Worm (Caenorhabditis elegans) whole organism, L1 larva: Measurements from ENCODE around the gene F07C3.3.

Source experiments
- C16A3.4 ChIP-seq: fragments of 150-350 bp; optimal IDR thresholded peaks from 2 replicates; lab custom pipeline; 2014; ENCODE audit warnings: missing biosample characterization, missing genetic modification characterization
- C34B4.2 ChIP-seq: sonication (generic microtip); optimal IDR thresholded peaks from 2 replicates; lab custom pipeline; 2017; ENCODE audit warnings: mild to moderate bottlenecking, missing genetic modification characterization, missing compliant biosample characterization
- F16B12.6 ChIP-seq: fragments of 150-350 bp; optimal IDR thresholded peaks from 2 replicates; lab custom pipeline; 2014; ENCODE audit warnings: missing biosample characterization, missing genetic modification characterization
- Y116A8C.19 ChIP-seq: sonication (generic microtip); optimal IDR thresholded peaks from 2 replicates; lab custom pipeline; 2016; ENCODE audit warnings: missing compliant biosample characterization, missing genetic modification characterization, borderline replicate concordance
- aly-2 ChIP-seq: fragments of 150-350 bp; optimal IDR thresholded peaks from 2 replicates; lab custom pipeline; 2014; ENCODE audit warnings: missing biosample characterization, missing genetic modification characterization
- blmp-1 ChIP-seq: fragments of 150-350 bp; optimal IDR thresholded peaks from 2 replicates; lab custom pipeline; 2014; ENCODE audit warnings: missing biosample characterization, missing genetic modification characterization
- ceh-8 ChIP-seq: fragments of 200-800 bp; sonication (Bioruptor generic); optimal IDR thresholded peaks from 2 replicates; lab custom pipeline; 2018; ENCODE audit warnings: mild to moderate bottlenecking, missing genetic modification characterization, moderate library complexity, missing compliant biosample characterization
- ceh-82 ChIP-seq, 3 experiments: fragments of 150-350 bp in 1 of 3; sonication (generic microtip) in 2 of 3; optimal IDR thresholded peaks; 2 replicates each; lab custom pipeline; 2014 to 2017; ENCODE audit warnings: missing biosample characterization in 3 of 3, missing genetic modification characterization in 3 of 3
- dpl-1 ChIP-seq, 3 experiments: fragments of 150-350 bp in 2 of 3; sonication (generic microtip) in 1 of 3; optimal IDR thresholded peaks; 2 replicates each; lab custom pipeline; 2014 to 2017; ENCODE audit warnings: missing biosample characterization in 3 of 3, missing genetic modification characterization in 3 of 3, missing genetic modification reagents in 3 of 3
- dsc-1 ChIP-seq: sonication (generic microtip); optimal IDR thresholded peaks from 2 replicates; lab custom pipeline; 2016; ENCODE audit warnings: mild to moderate bottlenecking, missing genetic modification characterization, missing compliant biosample characterization
- egl-27 ChIP-seq, 2 experiments: fragments of 150-350 bp in 1 of 2; sonication (generic microtip); optimal IDR thresholded peaks; 3 replicates each; lab custom pipeline; 2017 to 2018; ENCODE audit warnings: missing biosample characterization in 2 of 2, missing genetic modification characterization in 2 of 2, missing genetic modification reagents in 2 of 2
- elt-2 ChIP-seq: sonication (generic microtip); optimal IDR thresholded peaks from 2 replicates; lab custom pipeline; 2016; ENCODE audit warnings: missing genetic modification characterization, mild to moderate bottlenecking, inconsistent platforms, missing compliant biosample characterization, missing genetic modification reagents
- fkh-10 ChIP-seq: sonication (generic microtip); optimal IDR thresholded peaks from 2 replicates; lab custom pipeline; 2017; ENCODE audit warnings: missing biosample characterization, missing genetic modification reagents, missing genetic modification characterization
- fkh-4 ChIP-seq: sonication (generic microtip); optimal IDR thresholded peaks from 2 replicates; lab custom pipeline; 2016; ENCODE audit warnings: missing compliant biosample characterization, missing genetic modification characterization, borderline replicate concordance
- fkh-8 ChIP-seq: sonication (generic microtip); optimal IDR thresholded peaks from 2 replicates; lab custom pipeline; 2016; ENCODE audit warnings: mild to moderate bottlenecking, missing genetic modification characterization, missing compliant biosample characterization
- fos-1 ChIP-seq: fragments of 150-350 bp; optimal IDR thresholded peaks from 2 replicates; lab custom pipeline; 2014; ENCODE audit warnings: missing biosample characterization, missing genetic modification characterization
- hlh-17 ChIP-seq: fragments of 200-800 bp; sonication (Bioruptor generic); optimal IDR thresholded peaks from 2 replicates; lab custom pipeline; 2018; ENCODE audit warnings: missing genetic modification characterization, mild to moderate bottlenecking, missing compliant biosample characterization, moderate library complexity, borderline replicate concordance
- irx-1 ChIP-seq: sonication (generic microtip); optimal IDR thresholded peaks from 2 replicates; lab custom pipeline; 2016; ENCODE audit warnings: missing genetic modification characterization, missing compliant biosample characterization
- lin-13 ChIP-seq: fragments of 150-350 bp; optimal IDR thresholded peaks from 2 replicates; lab custom pipeline; 2014; ENCODE audit warnings: missing biosample characterization, missing genetic modification reagents, missing genetic modification characterization
- lin-14 ChIP-seq: fragments of 200-800 bp; sonication (Bioruptor generic); optimal IDR thresholded peaks from 2 replicates; lab custom pipeline; 2018; ENCODE audit warnings: mild to moderate bottlenecking, missing genetic modification characterization, moderate library complexity, missing compliant biosample characterization
- lin-15B ChIP-seq: fragments of 150-350 bp; sonication (generic microtip); optimal IDR thresholded peaks from 3 replicates; lab custom pipeline; 2014; ENCODE audit warnings: missing biosample characterization, missing genetic modification characterization
- lin-35 ChIP-seq, 2 experiments: fragments of 150-350 bp; optimal IDR thresholded peaks; 2 replicates each; lab custom pipeline; 2014; ENCODE audit warnings: missing biosample characterization in 2 of 2, missing genetic modification characterization in 2 of 2, missing genetic modification reagents in 2 of 2
- lin-39 ChIP-seq: fragments of 150-350 bp; optimal IDR thresholded peaks from 2 replicates; lab custom pipeline; 2014; ENCODE audit warnings: missing biosample characterization, missing genetic modification reagents, missing genetic modification characterization
- mab-9 ChIP-seq: fragments of 200-800 bp; sonication (Bioruptor generic); IDR thresholded peaks from 2 replicates; pipeline ENCODE4 v1.3.6; 2022; ENCODE audit warnings: missing genetic modification reagents, missing genetic modification characterization, missing compliant biosample characterization
- mdl-1 ChIP-seq, 2 experiments: fragments of 150-350 bp; optimal IDR thresholded peaks; 2 replicates each; lab custom pipeline; 2014 to 2017; ENCODE audit warnings: missing biosample characterization in 2 of 2, missing genetic modification characterization in 2 of 2, inconsistent platforms in 1 of 2
- mef-2 ChIP-seq: fragments of 150-350 bp; optimal IDR thresholded peaks from 2 replicates; lab custom pipeline; 2014; ENCODE audit warnings: missing biosample characterization, missing genetic modification characterization
- nhr-11 ChIP-seq: fragments of 150-350 bp; optimal IDR thresholded peaks from 2 replicates; lab custom pipeline; 2014; ENCODE audit warnings: missing biosample characterization, missing genetic modification characterization
- nhr-19 ChIP-seq: fragments of 200-800 bp; sonication (Bioruptor generic); conservative IDR thresholded peaks from 2 replicates; pipeline ENCODE4 v1.3.6; 2022; ENCODE audit warnings: missing genetic modification characterization, missing compliant biosample characterization
- nhr-20 ChIP-seq: sonication (generic microtip); optimal IDR thresholded peaks from 2 replicates; lab custom pipeline; 2016; ENCODE audit warnings: mild to moderate bottlenecking, missing genetic modification characterization, missing compliant biosample characterization
- nhr-237 ChIP-seq: fragments of 150-350 bp; optimal IDR thresholded peaks from 2 replicates; lab custom pipeline; 2014; ENCODE audit warnings: missing biosample characterization, missing genetic modification characterization
- nhr-28 ChIP-seq: fragments of 150-350 bp; optimal IDR thresholded peaks from 2 replicates; lab custom pipeline; 2014; ENCODE audit warnings: missing biosample characterization, missing genetic modification characterization
- nhr-47 ChIP-seq: sonication (generic microtip); optimal IDR thresholded peaks from 2 replicates; lab custom pipeline; 2016; ENCODE audit warnings: mild to moderate bottlenecking, missing genetic modification characterization, moderate library complexity, missing compliant biosample characterization
- nhr-76 ChIP-seq: sonication (generic microtip); optimal IDR thresholded peaks from 2 replicates; lab custom pipeline; 2017; ENCODE audit warnings: missing biosample characterization, missing genetic modification characterization
- nhr-77 ChIP-seq: fragments of 150-350 bp; optimal IDR thresholded peaks from 2 replicates; lab custom pipeline; 2014; ENCODE audit warnings: missing biosample characterization, missing genetic modification characterization
- nhr-85 ChIP-seq: sonication (generic microtip); peaks from one replicate; lab custom pipeline; 2016; ENCODE audit warnings: missing genetic modification characterization, inconsistent platforms, missing compliant biosample characterization
- nhr-90 ChIP-seq: sonication (generic microtip); optimal IDR thresholded peaks from 2 replicates; lab custom pipeline; 2016; ENCODE audit warnings: mild to moderate bottlenecking, missing genetic modification characterization, missing compliant biosample characterization; ENCODE audit not compliant: poor library complexity
- pag-3 ChIP-seq: sonication (generic microtip); optimal IDR thresholded peaks from 2 replicates; lab custom pipeline; 2017; ENCODE audit warnings: missing genetic modification characterization, mild to moderate bottlenecking, missing compliant biosample characterization, antibody characterized with exemption, borderline replicate concordance; ENCODE audit not compliant: insufficient read depth
- pqm-1 ChIP-seq: sonication (generic microtip); optimal IDR thresholded peaks from 3 replicates; lab custom pipeline; 2017; ENCODE audit warnings: missing biosample characterization, missing genetic modification characterization
- rnt-1 ChIP-seq: sonication (generic microtip); optimal IDR thresholded peaks from 2 replicates; lab custom pipeline; 2016; ENCODE audit warnings: mild to moderate bottlenecking, missing genetic modification characterization, moderate library complexity, missing compliant biosample characterization
- skn-1 ChIP-seq: fragments of 150-350 bp; optimal IDR thresholded peaks from 2 replicates; lab custom pipeline; 2014; ENCODE audit warnings: missing biosample characterization, missing genetic modification characterization
- snpc-4 ChIP-seq: fragments of 150-350 bp; optimal IDR thresholded peaks from 2 replicates; lab custom pipeline; 2014; ENCODE audit warnings: missing biosample characterization, missing genetic modification characterization
- snu-23 ChIP-seq: sonication (generic microtip); optimal IDR thresholded peaks from 2 replicates; lab custom pipeline; 2016; ENCODE audit warnings: missing genetic modification characterization, missing compliant biosample characterization
- sox-4 ChIP-seq: sonication (generic microtip); optimal IDR thresholded peaks from 2 replicates; lab custom pipeline; 2016; ENCODE audit warnings: missing genetic modification characterization, missing compliant biosample characterization
- sptf-1 ChIP-seq: fragments of 150-350 bp; optimal IDR thresholded peaks from 2 replicates; lab custom pipeline; 2014; ENCODE audit warnings: missing biosample characterization, missing genetic modification characterization
- sup-37 ChIP-seq: fragments of 200-800 bp; sonication (Bioruptor generic); optimal IDR thresholded peaks from 2 replicates; lab custom pipeline; 2018; ENCODE audit warnings: mild to moderate bottlenecking, missing genetic modification characterization, missing compliant biosample characterization
- swsn-7 ChIP-seq: sonication (generic microtip); optimal IDR thresholded peaks from 2 replicates; lab custom pipeline; 2016; ENCODE audit warnings: missing genetic modification characterization, missing compliant biosample characterization
- tbx-2 ChIP-seq: sonication (generic microtip); optimal IDR thresholded peaks from 2 replicates; lab custom pipeline; 2016; ENCODE audit warnings: missing genetic modification characterization, missing compliant biosample characterization
- unc-130 ChIP-seq: fragments of 150-350 bp; optimal IDR thresholded peaks from 2 replicates; lab custom pipeline; 2017; ENCODE audit warnings: missing biosample characterization, missing genetic modification characterization, inconsistent platforms
- unc-62 ChIP-seq: fragments of 150-350 bp; optimal IDR thresholded peaks from 2 replicates; lab custom pipeline; 2014; ENCODE audit warnings: missing biosample characterization, missing genetic modification reagents, missing genetic modification characterization
- unc-86 ChIP-seq: sonication (generic microtip); optimal IDR thresholded peaks from 2 replicates; lab custom pipeline; 2016; ENCODE audit warnings: missing genetic modification characterization, missing compliant biosample characterization
- unc-98 ChIP-seq: fragments of 200-800 bp; sonication (Bioruptor generic); IDR thresholded peaks from 2 replicates; pipeline ENCODE4 v1.3.6; 2022; ENCODE audit warnings: missing genetic modification characterization, missing compliant biosample characterization
- xbp-1 ChIP-seq: sonication (generic microtip); optimal IDR thresholded peaks from 2 replicates; lab custom pipeline; 2016; ENCODE audit warnings: missing genetic modification characterization, missing compliant biosample characterization
- zag-1 ChIP-seq: fragments of 150-350 bp; optimal IDR thresholded peaks from 2 replicates; lab custom pipeline; 2014; ENCODE audit warnings: missing biosample characterization, missing genetic modification characterization

Gene F07C3.3

ce11 chrV:9273587-9273986 lies 41.4 kb upstream of the F07C3.3 start:
- no peak for TF ChIP-seq mef-2
- TF ChIP-seq nhr-11 (tag; lab: Kevin White, UChicago) = no peak
- no peak for TF ChIP-seq skn-1 (tag; lab: Kevin White, UChicago)
- TF ChIP-seq nhr-19 (GFP tag; lab: Robert Waterston, UW) = peak; percentile 67
- TF ChIP-seq lin-15B (tag; lab: Kevin White, UChicago) = no peak
- no peak for TF ChIP-seq mab-9 (GFP tag; lab: Robert Waterston, UW)
- peak; percentile 39 for TF ChIP-seq irx-1 (tag; lab: Kevin White, UChicago)
- TF ChIP-seq pag-3 (tag; lab: Kevin White, UChicago) = no peak
- peak; percentile 54 for TF ChIP-seq xbp-1 (tag; lab: Kevin White, UChicago)
- peak; percentile 81 for TF ChIP-seq snu-23
- no peak for TF ChIP-seq nhr-90 (tag; lab: Kevin White, UChicago)
- no peak for TF ChIP-seq aly-2 (tag; lab: Kevin White, UChicago)
- TF ChIP-seq C16A3.4 (tag; lab: Kevin White, UChicago) = peak; percentile 36
- no peak for TF ChIP-seq hlh-17 (GFP tag; lab: Kevin White, UChicago)
- no peak for TF ChIP-seq C34B4.2 (tag; lab: Kevin White, UChicago)
- TF ChIP-seq lin-13 (GFP tag; lab: Kevin White, UChicago) = peak; percentile 9
- no peak for TF ChIP-seq nhr-28
- no peak for TF ChIP-seq unc-98 (GFP tag; lab: Robert Waterston, UW)
- no peak for TF ChIP-seq sptf-1 (tag; lab: Kevin White, UChicago)
- peak in 1 of 2 experiments; percentile 70 for TF ChIP-seq egl-27 (tag; optimal IDR thresholded peaks at IDR 0.05; lab: Kevin White, UChicago)
- TF ChIP-seq ceh-8 (GFP tag; lab: Kevin White, UChicago) = peak; percentile 22
- TF ChIP-seq fkh-10 = peak; percentile 58
- TF ChIP-seq nhr-20 (tag; lab: Kevin White, UChicago) = peak; percentile 81
- peak; percentile 75 for TF ChIP-seq tbx-2 (tag; lab: Kevin White, UChicago)
- peak; percentile 60 for TF ChIP-seq snpc-4 (tag; lab: Kevin White, UChicago)
- TF ChIP-seq dpl-1 (GFP tag; optimal IDR thresholded peaks at IDR 0.05; lab: Kevin White, UChicago) = peak in 1 of 3 experiments; percentile 30
- no peak for TF ChIP-seq sox-4 (tag; lab: Kevin White, UChicago)
- no peak for TF ChIP-seq nhr-237 (tag; lab: Kevin White, UChicago)
- TF ChIP-seq fos-1 (tag; lab: Kevin White, UChicago) = no peak
- peak; percentile 4 for TF ChIP-seq blmp-1 (tag; lab: Kevin White, UChicago)
- no peak for TF ChIP-seq Y116A8C.19 (tag; lab: Kevin White, UChicago)
- no peak for TF ChIP-seq unc-62
- no peak for TF ChIP-seq nhr-76 (tag; lab: Kevin White, UChicago)
- TF ChIP-seq nhr-47 (tag; lab: Kevin White, UChicago) = peak; percentile 65
- peak; percentile 61 for TF ChIP-seq rnt-1 (tag; lab: Kevin White, UChicago)
- TF ChIP-seq fkh-8 = peak; percentile 32
- TF ChIP-seq nhr-85 = peak; percentile 69
- peak; percentile 98 for TF ChIP-seq lin-14 (GFP tag; lab: Kevin White, UChicago)
- TF ChIP-seq unc-86 (tag; lab: Kevin White, UChicago) = peak; percentile 63
- no peak for TF ChIP-seq F16B12.6 (tag; lab: Kevin White, UChicago)
- no peak for TF ChIP-seq lin-39
- peak; percentile 50 for TF ChIP-seq nhr-77 (tag; lab: Kevin White, UChicago)
- no peak for TF ChIP-seq elt-2 (tag; lab: Kevin White, UChicago)
- peak; percentile 35 to 44 for TF ChIP-seq lin-35 (GFP tag; optimal IDR thresholded peaks at IDR 0.05; lab: Kevin White, UChicago)
- TF ChIP-seq swsn-7 = peak; percentile 60
- TF ChIP-seq mdl-1 (tag; optimal IDR thresholded peaks at IDR 0.05; lab: Kevin White, UChicago) = peak in 1 of 2 experiments; percentile 67
- no peak for TF ChIP-seq zag-1
- TF ChIP-seq fkh-4 (tag; lab: Kevin White, UChicago) = no peak
- no peak for TF ChIP-seq unc-130
- TF ChIP-seq sup-37 (GFP tag; lab: Kevin White, UChicago) = no peak
- TF ChIP-seq dsc-1 (tag; lab: Kevin White, UChicago) = peak; percentile 42
- peak; percentile 15 to 83 (median 66) for TF ChIP-seq ceh-82 (tag; optimal IDR thresholded peaks at IDR 0.05; lab: Kevin White, UChicago)
- TF ChIP-seq pqm-1 (tag; lab: Kevin White, UChicago) = no peak
